Worm (Caenorhabditis elegans) whole organism, L2 larva: Measurements from ENCODE around the gene rps-24.

ENCODE experiments used
- ceh-16 ChIP-seq: fragments of 150-350 bp; optimal IDR thresholded peaks from 2 replicates; lab custom pipeline; 2014; ENCODE audit warnings: missing biosample characterization, missing genetic modification characterization
- egl-27 ChIP-seq: sonication (generic microtip); optimal IDR thresholded peaks from 3 replicates; lab custom pipeline; 2017; ENCODE audit warnings: missing biosample characterization, missing genetic modification reagents, missing genetic modification characterization
- elt-3 ChIP-seq: sonication (generic microtip); optimal IDR thresholded peaks from 2 replicates; lab custom pipeline; 2017; ENCODE audit warnings: missing biosample characterization, missing genetic modification characterization
- lsy-2 ChIP-seq, 2 experiments: fragments of 150-350 bp in 1 of 2; sonication (generic microtip) in 1 of 2; optimal IDR thresholded peaks; 2 replicates each; lab custom pipeline; 2014 to 2017; ENCODE audit warnings: missing biosample characterization in 2 of 2, missing genetic modification characterization in 2 of 2
- mdl-1 ChIP-seq, 2 experiments: fragments of 150-350 bp in 1 of 2; sonication (generic microtip) in 1 of 2; optimal IDR thresholded peaks; 2 replicates each; lab custom pipeline; 2017; ENCODE audit warnings: missing biosample characterization in 2 of 2, missing genetic modification characterization in 2 of 2
- nhr-23 ChIP-seq: fragments of 150-350 bp; optimal IDR thresholded peaks from 2 replicates; lab custom pipeline; 2014; ENCODE audit warnings: missing biosample characterization, missing genetic modification reagents, missing genetic modification characterization
- nhr-237 ChIP-seq: fragments of 150-350 bp; optimal IDR thresholded peaks from 2 replicates; lab custom pipeline; 2014; ENCODE audit warnings: missing biosample characterization, missing genetic modification characterization
- skn-1 ChIP-seq: sonication (generic microtip); optimal IDR thresholded peaks from 2 replicates; lab custom pipeline; 2017; ENCODE audit warnings: missing biosample characterization, missing genetic modification characterization
- snpc-4 ChIP-seq: fragments of 150-350 bp; optimal IDR thresholded peaks from 2 replicates; lab custom pipeline; 2014; ENCODE audit warnings: missing biosample characterization, missing genetic modification characterization
- unc-39 ChIP-seq: fragments of 150-350 bp; optimal IDR thresholded peaks from 2 replicates; lab custom pipeline; 2014; ENCODE audit warnings: missing biosample characterization, missing genetic modification characterization
- unc-55 ChIP-seq: fragments of 150-350 bp; sonication (generic microtip); optimal IDR thresholded peaks from 3 replicates; lab custom pipeline; 2014; ENCODE audit warnings: missing biosample characterization, missing genetic modification reagents, missing genetic modification characterization
- zag-1 ChIP-seq: fragments of 150-350 bp; optimal IDR thresholded peaks from 2 replicates; lab custom pipeline; 2014; ENCODE audit warnings: missing biosample characterization, missing genetic modification characterization
- ztf-11 ChIP-seq: sonication (generic microtip); optimal IDR thresholded peaks from 2 replicates; lab custom pipeline; 2017; ENCODE audit warnings: missing biosample characterization, missing genetic modification characterization
- ztf-4 ChIP-seq: fragments of 150-350 bp; optimal IDR thresholded peaks from 2 replicates; lab custom pipeline; 2014; ENCODE audit warnings: missing biosample characterization, missing genetic modification characterization

ce11 chrIV:337128-337646 lies 48.5 kb upstream of the rps-24 start, which contains the start of gene pxmp-4:
- TF ChIP-seq skn-1 (tag; lab: Kevin White, UChicago) (no peak), unc-39 (tag; lab: Kevin White, UChicago) (no peak), ztf-4 (no peak), lsy-2 (tag; optimal IDR thresholded peaks at IDR 0.05; lab: Kevin White, UChicago) (no peak), nhr-237 (tag; lab: Kevin White, UChicago) (no peak), ztf-11 (tag; lab: Kevin White, UChicago) (no peak), ceh-16 (tag; lab: Kevin White, UChicago) (no peak), elt-3 (tag; lab: Kevin White, UChicago) (no peak), zag-1 (tag; lab: Kevin White, UChicago) (no peak), nhr-23 (tag; lab: Kevin White, UChicago) (no peak), snpc-4 (tag; lab: Kevin White, UChicago) (no peak), mdl-1 (tag; optimal IDR thresholded peaks at IDR 0.05; lab: Kevin White, UChicago) (no peak), unc-55 (GFP tag; lab: Kevin White, UChicago) (no peak), egl-27 (tag; lab: Kevin White, UChicago) (no peak)
